Fruit fly (Drosophila melanogaster) whole organism, prepupa: ENCODE measurements around the gene CG31913.
A peak's percentile ranks its signal among the peaks of the same experiment; 100 is the strongest.

Source experiments
- Blimp-1 ChIP-seq: fragments of 200-800 bp; sonication (Bioruptor generic); optimal IDR thresholded peaks from 3 replicates; lab custom pipeline; 2017; ENCODE audit warnings: missing biosample characterization, missing genetic modification characterization, mild to moderate bottlenecking, moderate library complexity, missing genetic modification reagents
- CG10631 ChIP-seq: fragments of 200-800 bp; sonication (Bioruptor generic); optimal IDR thresholded peaks from 2 replicates; lab custom pipeline; 2016; ENCODE audit warnings: missing biosample characterization, missing genetic modification characterization
- CG10669 ChIP-seq: fragments of 200-800 bp; sonication (Bioruptor generic); optimal IDR thresholded peaks from 3 replicates; lab custom pipeline; 2018; ENCODE audit warnings: missing biosample characterization, mild to moderate bottlenecking, missing genetic modification characterization, moderate library complexity
- CG11294 ChIP-seq: fragments of 200-800 bp; sonication (Bioruptor generic); IDR thresholded peaks from 2 replicates; pipeline ENCODE4 v1.3.6; 2022; ENCODE audit warnings: missing biosample characterization, missing genetic modification characterization
- CG11762 ChIP-seq: fragments of 200-800 bp; sonication (Bioruptor generic); optimal IDR thresholded peaks from 3 replicates; lab custom pipeline; 2016; ENCODE audit warnings: missing biosample characterization, missing genetic modification characterization; ENCODE audit not compliant: insufficient read depth
- CG11902 ChIP-seq: fragments of 200-800 bp; sonication (Bioruptor generic); optimal IDR thresholded peaks from 3 replicates; lab custom pipeline; 2016; ENCODE audit warnings: missing biosample characterization, missing genetic modification characterization
- CG15336 ChIP-seq: fragments of 200-800 bp; sonication (Bioruptor generic); IDR thresholded peaks from 2 replicates; pipeline ENCODE4 v1.3.6; 2022; ENCODE audit warnings: missing biosample characterization, missing genetic modification characterization
- CG16779 ChIP-seq: fragments of 200-800 bp; sonication (Bioruptor generic); optimal IDR thresholded peaks from 3 replicates; lab custom pipeline; 2017; ENCODE audit warnings: missing biosample characterization, mild to moderate bottlenecking, missing genetic modification characterization
- CG32006 ChIP-seq: fragments of 200-800 bp; sonication (Bioruptor generic); optimal IDR thresholded peaks from 3 replicates; lab custom pipeline; 2017; ENCODE audit warnings: missing biosample characterization, mild to moderate bottlenecking, missing genetic modification characterization
- CG34406 ChIP-seq: fragments of 200-800 bp; sonication (Bioruptor generic); optimal IDR thresholded peaks from 3 replicates; lab custom pipeline; 2016; ENCODE audit warnings: missing biosample characterization, missing genetic modification characterization
- CG3919 ChIP-seq: fragments of 200-800 bp; sonication (Bioruptor generic); optimal IDR thresholded peaks from 3 replicates; lab custom pipeline; 2016; ENCODE audit warnings: missing biosample characterization, missing genetic modification characterization
- CG6854 ChIP-seq: fragments of 200-800 bp; sonication (Bioruptor generic); optimal IDR thresholded peaks from 2 replicates; lab custom pipeline; 2017; ENCODE audit warnings: missing biosample characterization, mild to moderate bottlenecking, missing genetic modification characterization
- CG8632 ChIP-seq: fragments of 200-800 bp; sonication (Bioruptor generic); optimal IDR thresholded peaks from 3 replicates; lab custom pipeline; 2016; ENCODE audit warnings: missing biosample characterization, missing genetic modification characterization
- CG9139 ChIP-seq: fragments of 200-800 bp; sonication (Bioruptor generic); optimal IDR thresholded peaks from 3 replicates; lab custom pipeline; 2017; ENCODE audit warnings: missing biosample characterization, mild to moderate bottlenecking, missing genetic modification characterization
- Eip75B ChIP-seq: fragments of 200-800 bp; sonication (Bioruptor generic); optimal IDR thresholded peaks from 3 replicates; lab custom pipeline; 2016; ENCODE audit warnings: missing biosample characterization, missing genetic modification characterization
- Eip93F ChIP-seq: fragments of 200-800 bp; sonication (Bioruptor generic); optimal IDR thresholded peaks from 2 replicates; lab custom pipeline; 2016; ENCODE audit warnings: missing biosample characterization, mild to moderate bottlenecking, missing genetic modification characterization
- Ets21C ChIP-seq: fragments of 200-800 bp; sonication (Bioruptor generic); optimal IDR thresholded peaks from 3 replicates; lab custom pipeline; 2016; ENCODE audit warnings: missing biosample characterization, missing genetic modification characterization
- Ets96B ChIP-seq: fragments of 200-800 bp; optimal IDR thresholded peaks from 2 replicates; lab custom pipeline; 2019; ENCODE audit warnings: missing biosample characterization, mild to moderate bottlenecking, missing genetic modification characterization, moderate library complexity
- Gug ChIP-seq: fragments of 200-800 bp; sonication (Bioruptor generic); IDR thresholded peaks from 2 replicates; pipeline ENCODE4 v1.3.6; 2022; ENCODE audit warnings: missing biosample characterization, missing genetic modification characterization
- Hr38 ChIP-seq: sonication (Bioruptor generic); optimal IDR thresholded peaks from 2 replicates; lab custom pipeline; 2016; ENCODE audit warnings: missing biosample characterization, missing genetic modification characterization
- Hr39 ChIP-seq: fragments of 200-800 bp; sonication (Bioruptor generic); optimal IDR thresholded peaks from 2 replicates; lab custom pipeline; 2016; ENCODE audit warnings: missing biosample characterization, missing genetic modification characterization
- Lpt ChIP-seq: fragments of 200-800 bp; sonication (Bioruptor generic); optimal IDR thresholded peaks from 3 replicates; lab custom pipeline; 2016; ENCODE audit warnings: missing biosample characterization, missing genetic modification characterization
- Met ChIP-seq: fragments of 200-800 bp; sonication (Bioruptor generic); optimal IDR thresholded peaks from 3 replicates; lab custom pipeline; 2016; ENCODE audit warnings: missing biosample characterization, missing genetic modification characterization
- OdsH ChIP-seq: fragments of 200-800 bp; sonication (Bioruptor generic); optimal IDR thresholded peaks from 3 replicates; lab custom pipeline; 2016; ENCODE audit warnings: missing biosample characterization, missing genetic modification characterization
- Smox ChIP-seq: fragments of 200-800 bp; sonication (Bioruptor generic); optimal IDR thresholded peaks from 3 replicates; lab custom pipeline; 2016; ENCODE audit warnings: missing biosample characterization, missing genetic modification characterization
- Sox102F ChIP-seq: fragments of 200-800 bp; sonication (Bioruptor generic); optimal IDR thresholded peaks from 2 replicates; lab custom pipeline; 2016; ENCODE audit warnings: missing biosample characterization, mild to moderate bottlenecking, missing genetic modification characterization
- Sox14 ChIP-seq: fragments of 200-800 bp; sonication (Bioruptor generic); optimal IDR thresholded peaks from 3 replicates; lab custom pipeline; 2016; ENCODE audit warnings: missing biosample characterization, missing genetic modification characterization
- Sox15 ChIP-seq: fragments of 200-800 bp; sonication (Bioruptor generic); optimal IDR thresholded peaks from 3 replicates; lab custom pipeline; 2016; ENCODE audit warnings: missing biosample characterization, missing genetic modification characterization
- achi ChIP-seq: fragments of 200-800 bp; sonication (Bioruptor generic); optimal IDR thresholded peaks from 3 replicates; lab custom pipeline; 2016; ENCODE audit warnings: missing biosample characterization, missing genetic modification characterization
- dac ChIP-seq: fragments of 200-800 bp; sonication (Bioruptor generic); optimal IDR thresholded peaks from 2 replicates; lab custom pipeline; 2017; ENCODE audit warnings: missing biosample characterization, mild to moderate bottlenecking, missing genetic modification characterization
- dsx ChIP-seq: fragments of 200-800 bp; optimal IDR thresholded peaks from 3 replicates; lab custom pipeline; 2019; ENCODE audit warnings: missing biosample characterization, mild to moderate bottlenecking, missing genetic modification characterization, moderate library complexity; ENCODE audit not compliant: poor library complexity, severe bottlenecking
- eg ChIP-seq: fragments of 200-800 bp; sonication (Bioruptor generic); IDR thresholded peaks from 3 replicates; pipeline ENCODE4 v1.3.6; 2022; ENCODE audit warnings: missing biosample characterization, missing genetic modification characterization
- fd59A ChIP-seq: fragments of 200-800 bp; sonication (Bioruptor generic); optimal IDR thresholded peaks from 2 replicates; lab custom pipeline; 2017; ENCODE audit warnings: missing biosample characterization, mild to moderate bottlenecking, missing genetic modification characterization, missing genetic modification reagents
- fd85E ChIP-seq: fragments of 200-800 bp; sonication (Bioruptor generic); optimal IDR thresholded peaks from 3 replicates; lab custom pipeline; 2016; ENCODE audit warnings: missing biosample characterization, missing genetic modification characterization
- fkh ChIP-seq: fragments of 200-800 bp; sonication (Bioruptor generic); optimal IDR thresholded peaks from 3 replicates; lab custom pipeline; 2017; ENCODE audit warnings: missing biosample characterization, mild to moderate bottlenecking, missing genetic modification characterization, moderate library complexity
- net ChIP-seq: fragments of 200-800 bp; sonication (Bioruptor generic); optimal IDR thresholded peaks from 3 replicates; lab custom pipeline; 2016; ENCODE audit warnings: missing biosample characterization, missing genetic modification characterization
- pdm3 ChIP-seq: fragments of 200-800 bp; sonication (Bioruptor generic); optimal IDR thresholded peaks from 3 replicates; lab custom pipeline; 2016; ENCODE audit warnings: missing biosample characterization, missing genetic modification characterization
- salr ChIP-seq, 2 experiments: fragments of 200-800 bp; sonication (Bioruptor generic); optimal IDR thresholded peaks; 3 replicates each; lab custom pipeline; 2016 to 2018; ENCODE audit warnings: missing biosample characterization in 2 of 2, missing genetic modification characterization in 2 of 2, mild to moderate bottlenecking in 1 of 2
- spab ChIP-seq: fragments of 200-800 bp; sonication (Bioruptor generic); optimal IDR thresholded peaks from 2 replicates; lab custom pipeline; 2017; ENCODE audit warnings: missing biosample characterization, mild to moderate bottlenecking, missing genetic modification characterization, missing genetic modification reagents
- vri ChIP-seq: fragments of 200-800 bp; sonication (Bioruptor generic); optimal IDR thresholded peaks from 3 replicates; lab custom pipeline; 2016; ENCODE audit warnings: missing biosample characterization, mild to moderate bottlenecking, missing genetic modification characterization

The CG31913 gene

DNA sequence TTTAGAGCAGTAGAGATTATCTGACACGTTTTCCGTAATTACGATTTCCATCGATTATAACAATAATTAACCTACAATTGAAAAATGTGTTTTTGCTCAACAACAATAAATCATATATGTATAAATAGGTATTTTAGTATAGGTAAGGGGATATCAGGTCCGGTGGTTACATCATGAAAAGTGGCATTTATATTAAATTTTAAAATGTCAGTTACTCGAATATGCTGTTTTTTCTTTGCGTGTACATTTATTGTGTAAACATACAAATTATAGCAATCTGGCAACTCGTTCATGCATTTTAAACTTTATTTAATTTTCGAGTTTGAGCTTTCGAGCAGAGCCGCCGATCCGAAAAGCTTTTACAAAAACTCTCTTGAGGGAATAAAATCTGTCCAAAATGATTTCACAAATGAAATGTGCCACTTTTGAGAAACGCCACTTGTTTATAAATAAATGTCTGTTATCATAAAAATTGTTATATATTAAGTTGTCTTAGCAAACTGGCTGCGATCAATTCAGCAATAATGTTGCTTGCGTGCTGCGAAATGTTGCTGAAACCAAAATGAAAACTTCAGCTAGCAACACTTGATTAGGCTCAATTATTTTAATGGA is 40.2 kb upstream of the CG31913 start (continued):
- TF ChIP-seq Blimp-1 (GFP tag; lab: Kevin White, UChicago) (no peak), dsx (GFP tag; lab: Kevin White, UChicago) (no peak), CG9139 (no peak), Sox14 (GFP tag; lab: Kevin White, UChicago) (peak; percentile 3), Hr38 (no peak), dac (no peak), CG6854 (GFP tag; lab: Kevin White, UChicago) (no peak), fkh (no peak), vri (GFP tag; lab: Kevin White, UChicago) (no peak), CG34406 (GFP tag; lab: Kevin White, UChicago) (peak; percentile 54), CG11294 (GFP tag; lab: Robert Waterston, UW) (no peak), achi (GFP tag; lab: Kevin White, UChicago) (peak; percentile 28), Sox15 (GFP tag; lab: Kevin White, UChicago) (peak; percentile 12), CG10669 (peak; percentile 9), CG32006 (peak; percentile 52), net (GFP tag; lab: Kevin White, UChicago) (peak; percentile 38), Eip75B (GFP tag; lab: Kevin White, UChicago) (peak; percentile 32), Smox (GFP tag; lab: Kevin White, UChicago) (peak; percentile 40), CG16779 (tag; lab: Kevin White, UChicago) (no peak), salr (GFP tag; optimal IDR thresholded peaks at IDR 0.05; lab: Kevin White, UChicago) (no peak), Ets96B (peak; percentile 28), spab (GFP tag; lab: Kevin White, UChicago) (no peak), CG10631 (GFP tag; lab: Kevin White, UChicago) (peak; percentile 22), fd85E (GFP tag; lab: Kevin White, UChicago) (no peak), Ets21C (no peak), CG15336 (GFP tag; lab: Robert Waterston, UW) (peak; percentile 52), Eip93F (GFP tag; lab: Kevin White, UChicago) (no peak), CG3919 (GFP tag; lab: Kevin White, UChicago) (peak; percentile 56), Gug (GFP tag; lab: Robert Waterston, UW) (no peak), Hr39 (GFP tag; lab: Kevin White, UChicago) (peak; percentile 27), CG8632 (GFP tag; lab: Kevin White, UChicago) (peak; percentile 18), CG11902 (peak; percentile 8), Sox102F (GFP tag; lab: Kevin White, UChicago) (peak; percentile 18), Met (GFP tag; lab: Kevin White, UChicago) (peak; percentile 28), fd59A (no peak), eg (GFP tag; lab: Robert Waterston, UW) (peak; percentile 57; the same call in 2 of the 3 replicates), OdsH (GFP tag; lab: Kevin White, UChicago) (peak; percentile 50), CG11762 (GFP tag; lab: Kevin White, UChicago) (no peak), pdm3 (GFP tag; lab: Kevin White, UChicago) (peak; percentile 56), Lpt (peak; percentile 36)
- TF ChIP-seq, all 60 proteins: peak for 36

DNA sequence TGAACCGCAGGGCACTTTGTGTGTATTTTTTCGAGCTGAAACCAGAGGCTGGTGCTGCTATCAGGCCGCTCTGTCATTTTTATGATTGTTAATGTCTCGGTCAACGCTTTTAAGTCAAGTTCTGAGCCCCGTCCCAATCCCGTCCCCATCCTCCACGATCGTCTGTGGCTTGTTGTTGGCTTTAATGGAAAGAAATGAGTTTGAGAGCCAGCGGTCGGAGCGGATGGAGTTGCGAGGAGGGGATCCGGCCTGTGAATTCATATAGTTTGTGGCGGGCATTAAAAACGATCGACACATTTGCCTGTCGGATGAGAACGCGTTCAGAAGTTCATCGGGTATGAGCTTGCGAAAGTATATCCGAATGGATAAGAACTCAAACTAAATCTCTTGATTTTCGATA is 38.0 kb upstream of the CG31913 start, which contains the start of gene CG11029:
Gene CG11029, plus strand, starts transcription at position 301 of the 400 bp plus-strand sequence.
- no peak for TF ChIP-seq dac
- TF ChIP-seq CG3919 (GFP tag; lab: Kevin White, UChicago), result no peak
- no peak for TF ChIP-seq fd59A
